Worm (Caenorhabditis elegans) whole organism, late embryonic: Measurements from ENCODE around the gene D2023.6.

Experiments
- C38D4.7 ChIP-seq: fragments of 200-800 bp; sonication (Bioruptor generic); optimal IDR thresholded peaks from 2 replicates; lab custom pipeline; 2018; ENCODE audit warnings: mild to moderate bottlenecking, missing genetic modification characterization, moderate library complexity, missing compliant biosample characterization
- K02D7.2 ChIP-seq: sonication (generic microtip); optimal IDR thresholded peaks from 2 replicates; lab custom pipeline; 2017; ENCODE audit warnings: mild to moderate bottlenecking, missing genetic modification characterization, missing compliant biosample characterization
- T23F11.4 ChIP-seq: fragments of 200-800 bp; sonication (Bioruptor generic); optimal IDR thresholded peaks from 2 replicates; lab custom pipeline; 2018; ENCODE audit warnings: mild to moderate bottlenecking, missing genetic modification characterization, missing compliant biosample characterization
- Y22D7AL.16 ChIP-seq: sonication (generic microtip); optimal IDR thresholded peaks from 2 replicates; lab custom pipeline; 2016; ENCODE audit warnings: missing genetic modification characterization, missing compliant biosample characterization
- ahr-1 ChIP-seq: sonication (generic microtip); optimal IDR thresholded peaks from 2 replicates; lab custom pipeline; 2016; ENCODE audit warnings: missing genetic modification characterization, missing compliant biosample characterization
- ceh-14 ChIP-seq: sonication (generic microtip); optimal IDR thresholded peaks from 2 replicates; lab custom pipeline; 2016; ENCODE audit warnings: missing genotype, missing genetic modification characterization, missing compliant biosample characterization
- ceh-18 ChIP-seq: sonication (generic microtip); optimal IDR thresholded peaks from 2 replicates; lab custom pipeline; 2016; ENCODE audit warnings: missing genetic modification characterization, missing compliant biosample characterization
- ceh-2 ChIP-seq: sonication (generic microtip); optimal IDR thresholded peaks from 2 replicates; lab custom pipeline; 2016; ENCODE audit warnings: missing genotype, missing genetic modification characterization, missing compliant biosample characterization
- ceh-22 ChIP-seq: sonication (generic microtip); optimal IDR thresholded peaks from 2 replicates; lab custom pipeline; 2017; ENCODE audit warnings: missing biosample characterization, missing genetic modification characterization
- ceh-30 ChIP-seq: fragments of 150-350 bp; optimal IDR thresholded peaks from 2 replicates; lab custom pipeline; 2014; ENCODE audit warnings: missing biosample characterization, missing genetic modification characterization
- ceh-31 ChIP-seq: sonication (generic microtip); optimal IDR thresholded peaks from 2 replicates; lab custom pipeline; 2016; ENCODE audit warnings: missing genetic modification characterization, missing compliant biosample characterization
- ceh-34 ChIP-seq: sonication (generic microtip); optimal IDR thresholded peaks from 2 replicates; lab custom pipeline; 2016; ENCODE audit warnings: mild to moderate bottlenecking, missing genetic modification characterization, missing compliant biosample characterization
- ceh-45 ChIP-seq: fragments of 200-800 bp; sonication (Bioruptor generic); IDR thresholded peaks from 2 replicates; pipeline ENCODE4 v1.3.6; 2022; ENCODE audit warnings: missing genetic modification reagents, missing genetic modification characterization, missing compliant biosample characterization
- ceh-48 ChIP-seq: sonication (generic microtip); optimal IDR thresholded peaks from 2 replicates; lab custom pipeline; 2016; ENCODE audit warnings: missing genetic modification characterization, inconsistent platforms, missing compliant biosample characterization
- ceh-6 ChIP-seq: fragments of 200-800 bp; sonication (Bioruptor generic); optimal IDR thresholded peaks from 2 replicates; lab custom pipeline; 2018; ENCODE audit warnings: mild to moderate bottlenecking, missing genetic modification characterization, missing compliant biosample characterization
- ceh-9 ChIP-seq: sonication (generic microtip); optimal IDR thresholded peaks from 2 replicates; lab custom pipeline; 2016; ENCODE audit warnings: mild to moderate bottlenecking, missing genetic modification characterization, inconsistent platforms, missing compliant biosample characterization
- che-1 ChIP-seq: sonication (generic microtip); optimal IDR thresholded peaks from 2 replicates; lab custom pipeline; 2016; ENCODE audit warnings: mild to moderate bottlenecking, missing genetic modification characterization, missing compliant biosample characterization
- dmd-4 ChIP-seq: sonication (generic microtip); optimal IDR thresholded peaks from 2 replicates; lab custom pipeline; 2016; ENCODE audit warnings: borderline replicate concordance, missing genetic modification characterization, missing compliant biosample characterization
- dve-1 ChIP-seq: sonication (generic microtip); optimal IDR thresholded peaks from 2 replicates; lab custom pipeline; 2017; ENCODE audit warnings: antibody characterized with exemption, mild to moderate bottlenecking, missing genetic modification characterization, missing compliant biosample characterization
- ets-4 ChIP-seq: sonication (generic microtip); optimal IDR thresholded peaks from 2 replicates; lab custom pipeline; 2016; ENCODE audit warnings: missing genetic modification characterization, missing compliant biosample characterization
- eyg-1 ChIP-seq: sonication (generic microtip); optimal IDR thresholded peaks from 2 replicates; lab custom pipeline; 2016; ENCODE audit warnings: missing genotype, missing genetic modification characterization, missing compliant biosample characterization
- fkh-10 ChIP-seq: fragments of 150-350 bp; optimal IDR thresholded peaks from 2 replicates; lab custom pipeline; 2014; ENCODE audit warnings: missing biosample characterization, missing genetic modification reagents, missing genetic modification characterization
- fkh-6 ChIP-seq: sonication (generic microtip); optimal IDR thresholded peaks from 2 replicates; lab custom pipeline; 2016; ENCODE audit warnings: missing genetic modification characterization, missing compliant biosample characterization
- hlh-13 ChIP-seq: fragments of 200-800 bp; sonication (Bioruptor generic); optimal IDR thresholded peaks from 2 replicates; lab custom pipeline; 2018; ENCODE audit warnings: mild to moderate bottlenecking, missing genetic modification characterization, missing compliant biosample characterization
- hlh-15 ChIP-seq: sonication (generic microtip); optimal IDR thresholded peaks from 2 replicates; lab custom pipeline; 2016; ENCODE audit warnings: missing genetic modification characterization, missing compliant biosample characterization
- hlh-8 ChIP-seq: sonication (generic microtip); optimal IDR thresholded peaks from 2 replicates; lab custom pipeline; 2016; ENCODE audit warnings: missing genotype, missing genetic modification characterization, missing compliant biosample characterization
- mec-3 ChIP-seq: sonication (generic microtip); optimal IDR thresholded peaks from 2 replicates; lab custom pipeline; 2016; ENCODE audit warnings: borderline replicate concordance, missing genetic modification characterization, missing compliant biosample characterization
- odd-2 ChIP-seq: sonication (generic microtip); optimal IDR thresholded peaks from 2 replicates; lab custom pipeline; 2017; ENCODE audit warnings: antibody characterized with exemption, mild to moderate bottlenecking, missing genetic modification characterization, missing compliant biosample characterization
- pag-3 ChIP-seq: sonication (generic microtip); optimal IDR thresholded peaks from 2 replicates; lab custom pipeline; 2016; ENCODE audit warnings: missing compliant biosample characterization, missing genetic modification characterization, borderline replicate concordance
- pat-9 ChIP-seq: fragments of 200-800 bp; sonication (Bioruptor generic); optimal IDR thresholded peaks from 2 replicates; lab custom pipeline; 2018; ENCODE audit warnings: mild to moderate bottlenecking, missing genetic modification characterization, moderate library complexity, missing compliant biosample characterization
- pax-1 ChIP-seq: fragments of 150-350 bp; optimal IDR thresholded peaks from 2 replicates; lab custom pipeline; 2014; ENCODE audit warnings: missing biosample characterization, missing genetic modification characterization
- pros-1 ChIP-seq: fragments of 150-350 bp; optimal IDR thresholded peaks from 2 replicates; lab custom pipeline; 2014; ENCODE audit warnings: missing biosample characterization, missing genetic modification reagents, missing genetic modification characterization
- rnt-1 ChIP-seq: sonication (generic microtip); optimal IDR thresholded peaks from 2 replicates; lab custom pipeline; 2016; ENCODE audit warnings: missing genetic modification characterization, missing compliant biosample characterization
- sox-4 ChIP-seq: sonication (generic microtip); optimal IDR thresholded peaks from 2 replicates; lab custom pipeline; 2017; ENCODE audit warnings: mild to moderate bottlenecking, missing genetic modification characterization, inconsistent platforms, missing compliant biosample characterization
- tbx-7 ChIP-seq: sonication (generic microtip); optimal IDR thresholded peaks from 2 replicates; lab custom pipeline; 2016; ENCODE audit warnings: missing genotype, missing genetic modification characterization, missing compliant biosample characterization
- ttx-3 ChIP-seq: sonication (generic microtip); optimal IDR thresholded peaks from 2 replicates; lab custom pipeline; 2016; ENCODE audit warnings: missing genetic modification reagents, missing genetic modification characterization, missing compliant biosample characterization
- unc-3 ChIP-seq, 2 experiments: fragments of 200-800 bp in 1 of 2; sonication (Bioruptor generic) in 1 of 2; sonication (generic microtip) in 1 of 2; conservative IDR thresholded peaks in 1 of 2; optimal IDR thresholded peaks in 1 of 2; 2 replicates each; pipeline versions ENCODE4 v1.3.6 to Lab custom; 2016 to 2022; ENCODE audit warnings: missing compliant biosample characterization in 2 of 2, missing genetic modification characterization in 2 of 2, missing genetic modification reagents in 1 of 2
- unc-55 ChIP-seq: sonication (generic microtip); optimal IDR thresholded peaks from 2 replicates; lab custom pipeline; 2017; ENCODE audit warnings: missing biosample characterization, missing genetic modification reagents, missing genetic modification characterization
- zip-5 ChIP-seq: sonication (generic microtip); optimal IDR thresholded peaks from 2 replicates; lab custom pipeline; 2016; ENCODE audit warnings: missing genetic modification characterization, missing compliant biosample characterization

Gene D2023.6

DNA sequence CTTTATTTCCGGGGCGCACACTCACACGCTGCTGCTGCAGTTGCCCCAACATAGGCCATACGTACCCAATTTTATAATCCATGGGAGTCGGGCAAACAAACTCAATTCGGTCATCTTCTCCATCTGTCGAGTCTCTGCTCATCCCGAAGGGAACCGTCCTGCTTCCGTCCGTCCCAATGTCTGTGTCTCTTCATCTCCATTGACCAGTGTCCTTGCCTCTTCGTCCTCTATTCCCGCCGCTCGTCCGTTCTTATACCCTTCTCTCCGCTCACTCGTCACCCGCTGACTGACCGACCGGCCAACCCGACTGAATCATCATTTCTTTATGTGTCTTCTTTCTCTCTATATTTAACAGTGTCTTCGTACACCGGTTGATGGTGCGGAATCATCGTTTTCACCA is 17.7 kb downstream of the D2023.6 start (continued):
- TF ChIP-seq ttx-3 (no peak), unc-3 (GFP tag; conservative IDR thresholded peaks at IDR 0.05; lab: Robert Waterston, UW) (no peak), unc-3 (tag; optimal IDR thresholded peaks at IDR 0.05; lab: Kevin White, UChicago) (peak; percentile 3), che-1 (no peak), T23F11.4 (GFP tag; lab: Kevin White, UChicago) (no peak), tbx-7 (tag; lab: Kevin White, UChicago) (no peak), ceh-30 (no peak), ceh-9 (tag; lab: Kevin White, UChicago) (no peak), ceh-22 (no peak), C38D4.7 (GFP tag; lab: Kevin White, UChicago) (no peak), eyg-1 (tag; lab: Kevin White, UChicago) (peak; percentile 40), pat-9 (tag; lab: Kevin White, UChicago) (no peak), fkh-6 (tag; lab: Kevin White, UChicago) (peak; percentile 60), pax-1 (tag; lab: Kevin White, UChicago) (no peak), sox-4 (no peak), hlh-8 (no peak), ceh-6 (GFP tag; lab: Kevin White, UChicago) (no peak), pros-1 (tag; lab: Kevin White, UChicago) (no peak), hlh-15 (tag; lab: Kevin White, UChicago) (no peak), dve-1 (tag; lab: Kevin White, UChicago) (peak; percentile 30), odd-2 (tag; lab: Kevin White, UChicago) (no peak), ceh-45 (GFP tag; lab: Robert Waterston, UW) (no peak), fkh-10 (GFP tag; lab: Kevin White, UChicago) (no peak), pag-3 (tag; lab: Kevin White, UChicago) (no peak), ceh-31 (tag; lab: Kevin White, UChicago) (peak; percentile 54)

ce11 chrV:11845492-11845891 is 18.3 kb downstream of the D2023.6 start, which contains the start of gene hmp-1:
Gene hmp-1 (plus strand): TSS chrV:11845871.
- TF ChIP-seq ceh-14 (tag; lab: Kevin White, UChicago), result no peak
- TF ChIP-seq ahr-1, result no peak
- no peak for TF ChIP-seq ceh-6 (GFP tag; lab: Kevin White, UChicago)
- no peak for TF ChIP-seq ceh-31 (tag; lab: Kevin White, UChicago)
- TF ChIP-seq ceh-30, result no peak
- TF ChIP-seq rnt-1 (tag; lab: Kevin White, UChicago), result no peak
- no peak for TF ChIP-seq C38D4.7 (GFP tag; lab: Kevin White, UChicago)
- no peak for TF ChIP-seq ceh-22
- TF ChIP-seq pax-1 (tag; lab: Kevin White, UChicago), result no peak
- no peak for TF ChIP-seq fkh-10 (GFP tag; lab: Kevin White, UChicago)
- no peak for TF ChIP-seq ceh-48
- TF ChIP-seq, all 69 proteins: peak for 0

DNA sequence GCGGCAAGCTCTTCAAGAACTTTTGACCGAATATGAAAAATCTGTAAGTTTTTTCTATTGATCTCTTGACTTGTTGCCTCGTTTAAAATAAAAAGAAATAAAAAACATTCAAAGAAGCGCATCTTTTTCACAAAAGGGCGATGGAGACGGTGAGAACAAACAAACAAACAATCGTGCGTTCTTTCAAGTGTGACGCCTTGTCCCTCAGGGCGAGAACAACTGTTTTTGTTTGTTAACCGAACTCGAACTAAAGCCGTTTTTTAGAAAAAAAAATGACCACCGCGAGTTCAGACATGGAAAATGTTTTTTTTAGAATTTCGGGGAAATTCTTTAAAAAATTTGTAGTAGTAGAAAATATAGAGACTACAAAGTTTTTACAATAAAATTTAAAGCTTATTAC is 19.8 kb downstream of the D2023.6 start:
- no peak for TF ChIP-seq odd-2 (tag; lab: Kevin White, UChicago)
- no peak for TF ChIP-seq mec-3 (tag; lab: Kevin White, UChicago)
- no peak for TF ChIP-seq ttx-3
- TF ChIP-seq fkh-6 (tag; lab: Kevin White, UChicago), result no peak
- TF ChIP-seq ceh-18, result no peak
- TF ChIP-seq che-1, result no peak
- TF ChIP-seq unc-55 (GFP tag; lab: Kevin White, UChicago), result no peak
- no peak for TF ChIP-seq hlh-15 (tag; lab: Kevin White, UChicago)
- no peak for TF ChIP-seq ceh-34
- no peak for TF ChIP-seq hlh-13 (GFP tag; lab: Kevin White, UChicago)
- TF ChIP-seq ceh-2 (tag; lab: Kevin White, UChicago), result no peak
- no peak for TF ChIP-seq zip-5 (tag; lab: Kevin White, UChicago)
- TF ChIP-seq sox-4, result no peak
- TF ChIP-seq K02D7.2 (tag; lab: Kevin White, UChicago), result no peak
- TF ChIP-seq Y22D7AL.16, result no peak
- no peak for TF ChIP-seq rnt-1 (tag; lab: Kevin White, UChicago)
- no peak for TF ChIP-seq dmd-4
- TF ChIP-seq tbx-7 (tag; lab: Kevin White, UChicago), result no peak
- TF ChIP-seq ceh-30, result no peak
- TF ChIP-seq ets-4 (tag; lab: Kevin White, UChicago), result no peak
